Worm (Caenorhabditis elegans): ENCODE results near the gene F54B11.11.

F54B11.11 gene

ce11 chrX:13543350-13543749 lies 35.2 kb upstream of the F54B11.11 start:
- TF ChIP-seq klf-2 (GFP tag; conservative IDR thresholded peaks at IDR 0.05) (no peak), ztf-29 (GFP tag; IDR thresholded peaks at IDR 0.05) (no peak), cog-1 (tag; optimal IDR thresholded peaks at IDR 0.05) (no peak), med-1 (GFP tag; optimal IDR thresholded peaks at IDR 0.05; ENCODE audit: insufficient read depth) (no peak), flt-1 (GFP tag; IDR thresholded peaks at IDR 0.05) (no peak)

- TF ChIP-seq klf-2 (GFP tag; conservative IDR thresholded peaks at IDR 0.05) = no peak
Observed at ce11 chrX:13544544-13545021, 34.0 kb upstream of the F54B11.11 start.

- TF ChIP-seq ref-1 (GFP tag; conservative IDR thresholded peaks at IDR 0.05) = no peak
- no peak for TF ChIP-seq ztf-29 (GFP tag; IDR thresholded peaks at IDR 0.05)
- no peak for TF ChIP-seq flt-1 (GFP tag; IDR thresholded peaks at IDR 0.05)
- no peak for TF ChIP-seq cog-1 (tag; optimal IDR thresholded peaks at IDR 0.05)
- TF ChIP-seq med-1 (GFP tag; optimal IDR thresholded peaks at IDR 0.05; ENCODE audit: insufficient read depth) = no peak
- no peak for TF ChIP-seq T22C8.4 (GFP tag; IDR thresholded peaks at IDR 0.05)
- TF ChIP-seq tab-1 (GFP tag; IDR thresholded peaks at IDR 0.05) = no peak
- TF ChIP-seq ztf-23 (GFP tag; IDR thresholded peaks at IDR 0.05) = no peak
- no peak for TF ChIP-seq klf-2 (GFP tag; conservative IDR thresholded peaks at IDR 0.05)
Observed at ce11 chrX:13550890-13551289, 27.7 kb upstream of the F54B11.11 start, which contains the start of gene odr-1. Gene odr-1, minus strand, starts transcription at chrX:13550990.

ce11 chrX:13555098-13555497 lies 23.5 kb upstream of the F54B11.11 start:
- no peak for TF ChIP-seq klf-2 (GFP tag; conservative IDR thresholded peaks at IDR 0.05)
- TF ChIP-seq flt-1 (GFP tag; IDR thresholded peaks at IDR 0.05) = no peak
- TF ChIP-seq cog-1 (tag; optimal IDR thresholded peaks at IDR 0.05) = no peak
- no peak for TF ChIP-seq ref-1 (GFP tag; conservative IDR thresholded peaks at IDR 0.05)
- TF ChIP-seq ztf-29 (GFP tag; IDR thresholded peaks at IDR 0.05) = no peak
- TF ChIP-seq ztf-23 (GFP tag; IDR thresholded peaks at IDR 0.05) = no peak
- no peak for TF ChIP-seq T22C8.4 (GFP tag; IDR thresholded peaks at IDR 0.05)

- TF ChIP-seq ztf-29 (GFP tag; IDR thresholded peaks at IDR 0.05) (no peak), tab-1 (GFP tag; IDR thresholded peaks at IDR 0.05) (no peak), flt-1 (GFP tag; IDR thresholded peaks at IDR 0.05) (no peak), ztf-23 (GFP tag; IDR thresholded peaks at IDR 0.05) (no peak), T22C8.4 (GFP tag; IDR thresholded peaks at IDR 0.05) (no peak), med-1 (GFP tag; optimal IDR thresholded peaks at IDR 0.05; ENCODE audit: insufficient read depth) (no peak), cog-1 (tag; optimal IDR thresholded peaks at IDR 0.05) (no peak), ref-1 (GFP tag; conservative IDR thresholded peaks at IDR 0.05) (no peak), klf-2 (GFP tag; conservative IDR thresholded peaks at IDR 0.05) (no peak)
Observed at ce11 chrX:13556066-13556465, 22.5 kb upstream of the F54B11.11 start, which contains the start of gene glb-20. Gene glb-20, minus strand, starts transcription at chrX:13556166.

ce11 chrX:13558667-13559066 lies 19.9 kb upstream of the F54B11.11 start:
- TF ChIP-seq T22C8.4 (GFP tag; IDR thresholded peaks at IDR 0.05) (no peak), med-1 (GFP tag; optimal IDR thresholded peaks at IDR 0.05; ENCODE audit: insufficient read depth) (no peak), ref-1 (GFP tag; conservative IDR thresholded peaks at IDR 0.05) (no peak), ztf-23 (GFP tag; IDR thresholded peaks at IDR 0.05) (no peak), cog-1 (tag; optimal IDR thresholded peaks at IDR 0.05) (no peak), tab-1 (GFP tag; IDR thresholded peaks at IDR 0.05) (no peak), klf-2 (GFP tag; conservative IDR thresholded peaks at IDR 0.05) (no peak), flt-1 (GFP tag; IDR thresholded peaks at IDR 0.05) (no peak), ztf-29 (GFP tag; IDR thresholded peaks at IDR 0.05) (no peak)

ce11 chrX:13561954-13562353 lies 16.6 kb upstream of the F54B11.11 start:
- TF ChIP-seq ztf-29 (GFP tag; IDR thresholded peaks at IDR 0.05) = no peak
- TF ChIP-seq med-1 (GFP tag; optimal IDR thresholded peaks at IDR 0.05; ENCODE audit: insufficient read depth) = no peak
- no peak for TF ChIP-seq ztf-23 (GFP tag; IDR thresholded peaks at IDR 0.05)
- no peak for TF ChIP-seq flt-1 (GFP tag; IDR thresholded peaks at IDR 0.05)
- TF ChIP-seq klf-2 (GFP tag; conservative IDR thresholded peaks at IDR 0.05) = no peak
- no peak for TF ChIP-seq T22C8.4 (GFP tag; IDR thresholded peaks at IDR 0.05)
- no peak for TF ChIP-seq ref-1 (GFP tag; conservative IDR thresholded peaks at IDR 0.05)
- no peak for TF ChIP-seq tab-1 (GFP tag; IDR thresholded peaks at IDR 0.05)
- no peak for TF ChIP-seq cog-1 (tag; optimal IDR thresholded peaks at IDR 0.05)

ce11 chrX:13566436-13566835 lies 12.1 kb upstream of the F54B11.11 start, which contains the start of gene R01E6.2:
Gene R01E6.2, minus strand, starts transcription at chrX:13566536.
- TF ChIP-seq klf-2 (GFP tag; conservative IDR thresholded peaks at IDR 0.05) (no peak), med-1 (GFP tag; optimal IDR thresholded peaks at IDR 0.05; ENCODE audit: insufficient read depth) (no peak), ztf-29 (GFP tag; IDR thresholded peaks at IDR 0.05) (no peak), ztf-23 (GFP tag; IDR thresholded peaks at IDR 0.05) (no peak), ref-1 (GFP tag; conservative IDR thresholded peaks at IDR 0.05) (no peak), tab-1 (GFP tag; IDR thresholded peaks at IDR 0.05) (no peak), cog-1 (tag; optimal IDR thresholded peaks at IDR 0.05) (no peak), flt-1 (GFP tag; IDR thresholded peaks at IDR 0.05) (no peak), T22C8.4 (GFP tag; IDR thresholded peaks at IDR 0.05) (no peak)

- TF ChIP-seq flt-1 (GFP tag; IDR thresholded peaks at IDR 0.05) = no peak
- TF ChIP-seq tab-1 (GFP tag; IDR thresholded peaks at IDR 0.05) = no peak
- no peak for TF ChIP-seq T22C8.4 (GFP tag; IDR thresholded peaks at IDR 0.05)
- TF ChIP-seq klf-2 (GFP tag; conservative IDR thresholded peaks at IDR 0.05) = no peak
- TF ChIP-seq ztf-29 (GFP tag; IDR thresholded peaks at IDR 0.05) = no peak
- no peak for TF ChIP-seq ref-1 (GFP tag; conservative IDR thresholded peaks at IDR 0.05)
- no peak for TF ChIP-seq ztf-23 (GFP tag; IDR thresholded peaks at IDR 0.05)
Observed at ce11 chrX:13569854-13570253, 8.7 kb upstream of the F54B11.11 start, which contains the start of gene R01E6.7. Gene R01E6.7, minus strand, starts transcription at chrX:13569954.

- TF ChIP-seq med-1 (GFP tag; optimal IDR thresholded peaks at IDR 0.05; ENCODE audit: insufficient read depth) = no peak
- TF ChIP-seq flt-1 (GFP tag; IDR thresholded peaks at IDR 0.05) = no peak
- TF ChIP-seq tab-1 (GFP tag; IDR thresholded peaks at IDR 0.05) = no peak
- no peak for TF ChIP-seq T22C8.4 (GFP tag; IDR thresholded peaks at IDR 0.05)
- no peak for TF ChIP-seq cog-1 (tag; optimal IDR thresholded peaks at IDR 0.05)
- TF ChIP-seq klf-2 (GFP tag; conservative IDR thresholded peaks at IDR 0.05) = no peak
- no peak for TF ChIP-seq ref-1 (GFP tag; conservative IDR thresholded peaks at IDR 0.05)
- TF ChIP-seq ztf-23 (GFP tag; IDR thresholded peaks at IDR 0.05) = no peak
- TF ChIP-seq ztf-29 (GFP tag; IDR thresholded peaks at IDR 0.05) = no peak
Observed at ce11 chrX:13574029-13574428, 4.6 kb upstream of the F54B11.11 start.

Data from whole organism, midembryonic.